Fruit fly (Drosophila melanogaster) whole organism, embryonic: ENCODE data around the gene CG14647.

Source experiments
- B-H2 ChIP-seq: fragments of 200-800 bp; sonication (Bioruptor generic); optimal IDR thresholded peaks from 2 replicates; lab custom pipeline; 2018; ENCODE audit warnings: missing biosample characterization, mild to moderate bottlenecking, missing genetic modification characterization
- C15 ChIP-seq: fragments of 200-800 bp; sonication (Bioruptor generic); IDR thresholded peaks from 3 replicates; pipeline ENCODE4 v1.3.6; 2022; ENCODE audit warnings: missing biosample characterization, missing genetic modification characterization
- CG10267 ChIP-seq: fragments of 200-800 bp; sonication (Bioruptor generic); optimal IDR thresholded peaks from 2 replicates; lab custom pipeline; 2018; ENCODE audit warnings: missing biosample characterization, mild to moderate bottlenecking, missing genetic modification characterization, moderate library complexity
- CG11560 ChIP-seq: fragments of 200-800 bp; sonication (Bioruptor generic); IDR thresholded peaks from 3 replicates; pipeline ENCODE4 v1.3.6; 2022; ENCODE audit warnings: missing biosample characterization, missing genetic modification characterization
- CG12071 ChIP-seq: fragments of 200-800 bp; sonication (Bioruptor generic); optimal IDR thresholded peaks from 3 replicates; lab custom pipeline; 2018; ENCODE audit warnings: missing biosample characterization, mild to moderate bottlenecking, missing genetic modification characterization
- CG15011 ChIP-seq: fragments of 200-800 bp; sonication (Bioruptor generic); optimal IDR thresholded peaks from 3 replicates; lab custom pipeline; 2018; ENCODE audit warnings: missing biosample characterization, mild to moderate bottlenecking, missing genetic modification characterization
- CG1603 ChIP-seq: fragments of 200-800 bp; sonication (Bioruptor generic); optimal IDR thresholded peaks from 2 replicates; lab custom pipeline; 2019; ENCODE audit warnings: missing biosample characterization, mild to moderate bottlenecking, missing genetic modification characterization, moderate library complexity
- CG31388 ChIP-seq: fragments of 200-800 bp; sonication (Bioruptor generic); optimal IDR thresholded peaks from 2 replicates; lab custom pipeline; 2016; ENCODE audit warnings: missing biosample characterization, missing genetic modification characterization
- CG32532 ChIP-seq: fragments of 200-800 bp; sonication (Bioruptor generic); IDR thresholded peaks from 2 replicates; pipeline ENCODE4 v1.3.6; 2022; ENCODE audit warnings: missing biosample characterization, missing genetic modification characterization
- CG32772 ChIP-seq: fragments of 200-800 bp; sonication (Bioruptor generic); IDR thresholded peaks from 2 replicates; pipeline ENCODE4 v1.3.6; 2022; ENCODE audit warnings: missing biosample characterization, missing genetic modification characterization
- CG33213 ChIP-seq: fragments of 200-800 bp; sonication (Bioruptor generic); optimal IDR thresholded peaks from 3 replicates; lab custom pipeline; 2016; ENCODE audit warnings: missing biosample characterization, missing genetic modification characterization
- CG4282 ChIP-seq: fragments of 200-800 bp; sonication (Bioruptor generic); optimal IDR thresholded peaks from 2 replicates; lab custom pipeline; 2016; ENCODE audit warnings: missing biosample characterization, missing genetic modification characterization
- CG4404 ChIP-seq: fragments of 200-800 bp; sonication (Bioruptor generic); IDR thresholded peaks from 2 replicates; pipeline ENCODE4 v1.3.6; 2022; ENCODE audit warnings: missing biosample characterization, missing genetic modification characterization
- CG6683 ChIP-seq: fragments of 200-800 bp; sonication (Bioruptor generic); optimal IDR thresholded peaks from 2 replicates; lab custom pipeline; 2017; ENCODE audit warnings: missing biosample characterization, mild to moderate bottlenecking, missing genetic modification characterization, missing genetic modification reagents
- CG6791 ChIP-seq: fragments of 200-800 bp; sonication (Bioruptor generic); IDR thresholded peaks from 3 replicates; pipeline ENCODE4 v1.3.6; 2022; ENCODE audit warnings: missing biosample characterization, missing genetic modification characterization; ENCODE audit not compliant: partially characterized antibody
- CG7556 ChIP-seq: fragments of 200-800 bp; sonication (Bioruptor generic); optimal IDR thresholded peaks from 2 replicates; lab custom pipeline; 2017; ENCODE audit warnings: missing biosample characterization, mild to moderate bottlenecking, missing genetic modification characterization
- CG7963 ChIP-seq: fragments of 200-800 bp; sonication (Bioruptor generic); IDR thresholded peaks from 3 replicates; pipeline ENCODE4 v1.3.6; 2022; ENCODE audit warnings: missing biosample characterization, missing genetic modification characterization; ENCODE audit not compliant: partially characterized antibody
- CG8089 ChIP-seq: fragments of 200-800 bp; sonication (Bioruptor generic); optimal IDR thresholded peaks from 3 replicates; lab custom pipeline; 2016; ENCODE audit warnings: missing biosample characterization, missing genetic modification characterization
- CG9932 ChIP-seq: fragments of 200-800 bp; sonication (Bioruptor generic); IDR thresholded peaks from 2 replicates; pipeline ENCODE4 v1.3.6; 2022; ENCODE audit warnings: missing biosample characterization, missing genetic modification characterization
- Dp ChIP-seq: fragments of 200-800 bp; sonication (Bioruptor generic); optimal IDR thresholded peaks from 2 replicates; lab custom pipeline; 2018; ENCODE audit warnings: missing biosample characterization, mild to moderate bottlenecking, missing genetic modification characterization, moderate library complexity
- Ets97D ChIP-seq: fragments of 200-800 bp; sonication (Bioruptor generic); optimal IDR thresholded peaks from 3 replicates; lab custom pipeline; 2016; ENCODE audit warnings: missing biosample characterization, missing genetic modification characterization
- Hand ChIP-seq: fragments of 200-800 bp; sonication (Bioruptor generic); optimal IDR thresholded peaks from 2 replicates; lab custom pipeline; 2017; ENCODE audit warnings: mild to moderate bottlenecking, missing biosample characterization, missing genetic modification reagents, missing genetic modification characterization
- Hr3 ChIP-seq: fragments of 200-800 bp; sonication (Bioruptor generic); optimal IDR thresholded peaks from 3 replicates; lab custom pipeline; 2016; ENCODE audit warnings: missing biosample characterization, missing genetic modification characterization
- Hr39 ChIP-seq: fragments of >200 bp; optimal IDR thresholded peaks from 2 replicates; lab custom pipeline; 2017
- Lpt ChIP-seq: fragments of >200 bp; optimal IDR thresholded peaks from 2 replicates; lab custom pipeline; 2018; ENCODE audit warnings: missing biosample characterization, missing genetic modification characterization
- PHDP ChIP-seq: fragments of 200-800 bp; sonication (Bioruptor generic); optimal IDR thresholded peaks from 3 replicates; lab custom pipeline; 2018; ENCODE audit warnings: missing biosample characterization, mild to moderate bottlenecking, missing genetic modification characterization, moderate library complexity
- Rfx ChIP-seq: fragments of 200-800 bp; sonication (Bioruptor generic); IDR thresholded peaks from 2 replicates; pipeline ENCODE4 v1.3.6; 2022; ENCODE audit warnings: missing biosample characterization, missing genetic modification characterization
- Rx ChIP-seq: fragments of 200-800 bp; sonication (Bioruptor generic); IDR thresholded peaks from 2 replicates; pipeline ENCODE4 v1.3.6; 2022; ENCODE audit warnings: missing biosample characterization, missing genetic modification characterization
- Sox100B ChIP-seq: fragments of 200-800 bp; sonication (Bioruptor generic); optimal IDR thresholded peaks from 3 replicates; lab custom pipeline; 2018; ENCODE audit warnings: missing biosample characterization, mild to moderate bottlenecking, missing genetic modification characterization
- Tbp ChIP-seq: fragments of >200 bp; optimal IDR thresholded peaks from 2 replicates; lab custom pipeline; 2018; ENCODE audit warnings: missing biosample characterization, missing genetic modification characterization
- ab ChIP-seq: fragments of 200-800 bp; sonication (Bioruptor generic); optimal IDR thresholded peaks from 2 replicates; lab custom pipeline; 2016; ENCODE audit warnings: missing biosample characterization, missing genetic modification characterization
- ara ChIP-seq: fragments of 200-800 bp; sonication (Bioruptor generic); IDR thresholded peaks from 2 replicates; pipeline ENCODE4 v1.3.6; 2022; ENCODE audit warnings: missing biosample characterization, missing genetic modification characterization
- ato ChIP-seq: fragments of 200-800 bp; sonication (Bioruptor generic); IDR thresholded peaks from 2 replicates; pipeline ENCODE4 v1.3.6; 2022; ENCODE audit warnings: missing biosample characterization, missing genetic modification characterization; ENCODE audit not compliant: partially characterized antibody
- cad ChIP-seq: fragments of >200 bp; optimal IDR thresholded peaks from 2 replicates; lab custom pipeline; 2017; ENCODE audit warnings: missing biosample characterization, missing genetic modification characterization
- chinmo ChIP-seq: fragments of 200-800 bp; sonication (Bioruptor generic); IDR thresholded peaks from 4 replicates; pipeline ENCODE4 v1.3.6; 2022; ENCODE audit warnings: missing biosample characterization, missing genetic modification characterization; ENCODE audit not compliant: partially characterized antibody
- chm ChIP-seq: fragments of 200-800 bp; sonication (Bioruptor generic); IDR thresholded peaks from 2 replicates; pipeline ENCODE4 v1.3.6; 2022; ENCODE audit warnings: missing biosample characterization, missing genetic modification characterization
- en ChIP-seq: fragments of 200-800 bp; sonication (Bioruptor generic); optimal IDR thresholded peaks from 2 replicates; lab custom pipeline; 2016; ENCODE audit warnings: missing biosample characterization, missing genetic modification characterization
- esg ChIP-seq: fragments of 200-800 bp; sonication (Bioruptor generic); conservative IDR thresholded peaks from 2 replicates; pipeline ENCODE4 v1.3.6; 2022; ENCODE audit warnings: missing biosample characterization, missing genetic modification characterization
- ewg ChIP-seq: fragments of 200-800 bp; sonication (Bioruptor generic); optimal IDR thresholded peaks from 3 replicates; lab custom pipeline; 2017; ENCODE audit warnings: mild to moderate bottlenecking, missing biosample characterization, missing genetic modification reagents, missing genetic modification characterization
- fd102C ChIP-seq: fragments of 200-800 bp; sonication (Bioruptor generic); optimal IDR thresholded peaks from 2 replicates; lab custom pipeline; 2018; ENCODE audit warnings: missing biosample characterization, mild to moderate bottlenecking, missing genetic modification characterization, moderate library complexity
- gcm2 ChIP-seq: fragments of 200-800 bp; sonication (Bioruptor generic); optimal IDR thresholded peaks from 2 replicates; lab custom pipeline; 2016; ENCODE audit warnings: missing biosample characterization, missing genetic modification characterization
- her ChIP-seq: fragments of 200-800 bp; sonication (Bioruptor generic); optimal IDR thresholded peaks from 2 replicates; lab custom pipeline; 2016; ENCODE audit warnings: missing biosample characterization, missing genetic modification characterization
- hkb ChIP-seq, 2 experiments: fragments of 200-800 bp in 1 of 2; fragments of >200 bp in 1 of 2; sonication (Bioruptor generic) in 1 of 2; IDR thresholded peaks in 1 of 2; optimal IDR thresholded peaks in 1 of 2; 2 replicates each; pipeline versions ENCODE4 v1.3.6 to Lab custom; 2017 to 2022; ENCODE audit warnings: missing biosample characterization in 1 of 2, missing genetic modification characterization in 1 of 2
- onecut ChIP-seq: fragments of 200-800 bp; sonication (Bioruptor generic); IDR thresholded peaks from 2 replicates; pipeline ENCODE4 v1.3.6; 2022; ENCODE audit warnings: missing biosample characterization, missing genetic modification characterization
- otp ChIP-seq: fragments of 200-800 bp; sonication (Bioruptor generic); IDR thresholded peaks from 3 replicates; pipeline ENCODE4, ENCODE4 v1.3.6; 2022; ENCODE audit warnings: missing biosample characterization, missing genetic modification characterization
- pho ChIP-seq: fragments of 200-800 bp; sonication (Bioruptor generic); optimal IDR thresholded peaks from 2 replicates; lab custom pipeline; 2016; ENCODE audit warnings: missing biosample characterization, missing genetic modification characterization
- rib ChIP-seq: fragments of 200-800 bp; sonication (Bioruptor generic); IDR thresholded peaks from 2 replicates; pipeline ENCODE4 v1.3.6; 2022; ENCODE audit warnings: missing biosample characterization, missing genetic modification characterization
- sens-2 ChIP-seq: fragments of 200-800 bp; sonication (Bioruptor generic); IDR thresholded peaks from 2 replicates; pipeline ENCODE4 v1.3.6; 2022; ENCODE audit warnings: missing biosample characterization, missing genetic modification characterization
- seq ChIP-seq: fragments of 200-800 bp; sonication (Bioruptor generic); IDR thresholded peaks from 2 replicates; pipeline ENCODE4 v1.3.6; 2022; ENCODE audit warnings: missing biosample characterization, missing genetic modification characterization
- sob ChIP-seq: fragments of 200-800 bp; sonication (Bioruptor generic); IDR thresholded peaks from 2 replicates; pipeline ENCODE4 v1.3.6; 2022; ENCODE audit warnings: missing biosample characterization, missing genetic modification characterization
- yki ChIP-seq: fragments of >200 bp; optimal IDR thresholded peaks from 3 replicates; lab custom pipeline; 2018
- zfh2 ChIP-seq: fragments of 200-800 bp; sonication (Bioruptor generic); optimal IDR thresholded peaks from 2 replicates; lab custom pipeline; 2016; ENCODE audit warnings: missing biosample characterization, missing genetic modification characterization

Gene CG14647

dm6 chr3R:4437113-4437512 lies 36.8 kb downstream of the CG14647 start, which contains the start of the genes Lipt2 and CG14650 (continued):
- TF ChIP-seq PHDP (tag; lab: Kevin White, UChicago): peak; percentile 33
- peak; percentile 56 for TF ChIP-seq pho (GFP tag; lab: Kevin White, UChicago)
- TF ChIP-seq Sox100B: no peak
- peak; percentile 49; the same call in 1 of the 3 replicates for TF ChIP-seq CG6791 (GFP tag; lab: Robert Waterston, UW)
- TF ChIP-seq seq (GFP tag; lab: Robert Waterston, UW): no peak
- no peak for TF ChIP-seq CG11560 (tag; lab: Robert Waterston, UW)
- no peak for TF ChIP-seq chm (GFP tag; lab: Robert Waterston, UW)
- no peak for TF ChIP-seq chinmo
- TF ChIP-seq B-H2 (GFP tag; lab: Kevin White, UChicago): peak; percentile 68
- TF ChIP-seq sob (GFP tag; lab: Robert Waterston, UW): 0 out of 2 replicates have a peak, but pooled peaks have one; percentile 45
- no peak for TF ChIP-seq Hand (GFP tag; lab: Kevin White, UChicago)
- TF ChIP-seq Hr39 (lab: Kevin White, UChicago): no peak
- peak; percentile 67 for TF ChIP-seq CG9932
- peak; percentile 61 for TF ChIP-seq CG8089 (GFP tag; lab: Kevin White, UChicago)
- TF ChIP-seq sens-2: no peak
- TF ChIP-seq Rfx (GFP tag; lab: Robert Waterston, UW): peak; percentile 66
- peak; percentile 60 for TF ChIP-seq CG10267 (tag; lab: Kevin White, UChicago)
- peak; percentile 29 for TF ChIP-seq CG33213 (GFP tag; lab: Kevin White, UChicago)
- TF ChIP-seq ara (GFP tag; lab: Robert Waterston, UW): no peak
- 0 out of 2 replicates have a peak, but pooled peaks have one; percentile 18 for TF ChIP-seq CG32772 (GFP tag; lab: Robert Waterston, UW)
- no peak for TF ChIP-seq onecut (GFP tag; lab: Robert Waterston, UW)
- TF ChIP-seq zfh2 (GFP tag; lab: Kevin White, UChicago): peak; percentile 80
- TF ChIP-seq Rx: no peak
- no peak for TF ChIP-seq rib (GFP tag; lab: Robert Waterston, UW)
- TF ChIP-seq hkb (optimal IDR thresholded peaks at IDR 0.05; lab: Kevin White, UChicago): peak; percentile 57
- TF ChIP-seq hkb (GFP tag; IDR thresholded peaks at IDR 0.05; lab: Robert Waterston, UW): peak; percentile 50
- no peak for TF ChIP-seq CG15011
- no peak for TF ChIP-seq CG6683 (GFP tag; lab: Kevin White, UChicago)
- peak; percentile 56 for TF ChIP-seq CG32532 (GFP tag; lab: Robert Waterston, UW)
- TF ChIP-seq Lpt (GFP tag; lab: Kevin White, UChicago): no peak
- no peak for TF ChIP-seq yki (lab: Kevin White, UChicago)
- 0 out of 3 replicates have a peak, but pooled peaks have one; percentile 38 for TF ChIP-seq otp (GFP tag; lab: Robert Waterston, UW)
- TF ChIP-seq CG4282 (GFP tag; lab: Kevin White, UChicago): peak; percentile 32
- peak; percentile 82 for TF ChIP-seq CG1603 (tag; lab: Kevin White, UChicago)
- peak; percentile 62 for TF ChIP-seq Dp (GFP tag; lab: Kevin White, UChicago)
- no peak for TF ChIP-seq CG7963
- TF ChIP-seq en (GFP tag; lab: Kevin White, UChicago): peak; percentile 46
- no peak for TF ChIP-seq fd102C
- no peak for TF ChIP-seq ab (GFP tag; lab: Kevin White, UChicago)
- TF ChIP-seq ato: no peak; the same call in 1 of the 2 replicates
- no peak for TF ChIP-seq Tbp (GFP tag; lab: Kevin White, UChicago)
- TF ChIP-seq CG12071 (GFP tag; lab: Kevin White, UChicago): no peak
- TF ChIP-seq Hr3: peak; percentile 57
- TF ChIP-seq her: peak; percentile 53
- TF ChIP-seq CG7556 (GFP tag; lab: Kevin White, UChicago): peak; percentile 10
- TF ChIP-seq Ets97D (GFP tag; lab: Kevin White, UChicago): peak; percentile 78
- TF ChIP-seq esg (GFP tag; lab: Robert Waterston, UW): no peak
- no peak for TF ChIP-seq CG31388 (GFP tag; lab: Kevin White, UChicago)
- peak; percentile 38 for TF ChIP-seq ewg (GFP tag; lab: Kevin White, UChicago)
- TF ChIP-seq cad (GFP tag; lab: Kevin White, UChicago): no peak
- no peak for TF ChIP-seq gcm2
- no peak for TF ChIP-seq C15 (GFP tag; lab: Robert Waterston, UW)
- no peak for TF ChIP-seq CG4404
